Worm (Caenorhabditis elegans) whole organism, L4 larva: ENCODE results near the gene C46H3.2.

ENCODE experiments used
- Y48G9A.11 ChIP-seq: fragments of 200-800 bp; sonication (Bioruptor generic); IDR thresholded peaks from 2 replicates; pipeline ENCODE4 v1.3.6; 2022; ENCODE audit warnings: missing genetic modification reagents, missing genetic modification characterization, missing compliant biosample characterization
- jun-1 ChIP-seq: fragments of 150-350 bp; optimal IDR thresholded peaks from 2 replicates; lab custom pipeline; 2014; ENCODE audit warnings: missing biosample characterization, missing genetic modification reagents, missing genetic modification characterization
- mxl-3 ChIP-seq: fragments of 200-800 bp; sonication (Bioruptor generic); optimal IDR thresholded peaks from 2 replicates; lab custom pipeline; 2018; ENCODE audit warnings: mild to moderate bottlenecking, missing genetic modification characterization, missing compliant biosample characterization
- nhr-28 ChIP-seq: fragments of 150-350 bp; optimal IDR thresholded peaks from 2 replicates; lab custom pipeline; 2014; ENCODE audit warnings: missing biosample characterization, missing genetic modification characterization
- nhr-76 ChIP-seq: fragments of 150-350 bp; optimal IDR thresholded peaks from 2 replicates; lab custom pipeline; 2014; ENCODE audit warnings: missing biosample characterization, missing genetic modification characterization
- pha-4 ChIP-seq, 2 experiments: fragments of 150-350 bp in 1 of 2; fragments of 200-800 bp in 1 of 2; sonication (Bioruptor generic) in 1 of 2; IDR thresholded peaks in 1 of 2; optimal IDR thresholded peaks in 1 of 2; 2 replicates each; pipeline versions ENCODE4 v1.3.6 to Lab custom; 2014 to 2022; ENCODE audit warnings: missing genetic modification characterization in 2 of 2, missing genetic modification reagents in 2 of 2, missing biosample characterization in 1 of 2, missing compliant biosample characterization in 1 of 2
- tra-1 ChIP-seq: fragments of 200-800 bp; sonication (Bioruptor generic); IDR thresholded peaks from 2 replicates; pipeline ENCODE4 v1.3.6; 2022; ENCODE audit warnings: missing genetic modification reagents, missing genetic modification characterization, missing compliant biosample characterization

ce11 chrX:1238803-1239202 is 8.2 kb upstream of the C46H3.2 start, which contains the start of gene C25G6.3:
- TF ChIP-seq jun-1 = no peak
- TF ChIP-seq nhr-28 (tag; lab: Kevin White, UChicago) = no peak
- no peak for TF ChIP-seq nhr-76 (tag; lab: Kevin White, UChicago)
- no peak for TF ChIP-seq mxl-3 (GFP tag; lab: Kevin White, UChicago)
- TF ChIP-seq tra-1 (GFP tag; lab: Robert Waterston, UW) = no peak
- TF ChIP-seq pha-4 (GFP tag; IDR thresholded peaks at IDR 0.05; lab: Robert Waterston, UW) = no peak
- no peak for TF ChIP-seq pha-4 (tag; optimal IDR thresholded peaks at IDR 0.05; lab: Kevin White, UChicago)
- no peak for TF ChIP-seq Y48G9A.11 (GFP tag; lab: Robert Waterston, UW)
